Worm (Caenorhabditis elegans): ENCODE data around the gene cpz-2.

DNA sequence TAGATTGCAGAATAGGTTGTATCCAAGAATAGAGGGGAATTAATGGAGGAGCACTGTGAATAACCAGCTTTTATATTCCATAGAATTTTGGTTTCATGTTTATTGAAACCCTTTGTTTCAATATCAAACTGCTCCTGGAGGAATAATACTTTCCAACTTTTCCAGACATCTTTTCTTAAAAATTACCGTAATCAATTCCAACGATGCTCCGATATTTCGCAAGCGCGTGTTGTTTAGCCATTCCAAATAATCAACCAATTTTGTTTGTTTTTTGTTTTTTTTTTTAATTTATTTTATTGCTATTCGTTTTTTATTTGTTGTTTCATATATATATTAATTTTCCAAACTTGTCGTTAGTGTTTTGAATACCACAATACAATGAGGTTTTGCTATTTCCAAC lies 25.0 kb downstream of the cpz-2 start, which contains the start of gene cutl-1:
- TF ChIP-seq B0310.2 (tag; optimal IDR thresholded peaks at IDR 0.05) = no peak
- no peak for TF ChIP-seq ama-1 (optimal IDR thresholded peaks at IDR 0.05)
- TF ChIP-seq tra-4 (tag; optimal IDR thresholded peaks at IDR 0.05) = no peak
- TF ChIP-seq tbx-11 (GFP tag; IDR thresholded peaks at IDR 0.05) = no peak
- TF ChIP-seq ets-7 (tag; optimal IDR thresholded peaks at IDR 0.05) = no peak
- no peak for TF ChIP-seq hmg-4 (GFP tag; optimal IDR thresholded peaks at IDR 0.05)
- no peak for TF ChIP-seq F13C5.2 (tag; optimal IDR thresholded peaks at IDR 0.05)
- no peak for TF ChIP-seq flt-1 (GFP tag; IDR thresholded peaks at IDR 0.05)
